Worm (Caenorhabditis elegans) whole organism, L4 larva: ENCODE results near the gene F23D12.1.

Experiments used
- egl-27 ChIP-seq: sonication (generic microtip); optimal IDR thresholded peaks from 3 replicates; lab custom pipeline; 2017; ENCODE audit warnings: missing biosample characterization, missing genetic modification reagents, missing genetic modification characterization
- nhr-25 ChIP-seq: sonication (generic microtip); optimal IDR thresholded peaks from 2 replicates; lab custom pipeline; 2017; ENCODE audit warnings: missing genetic modification characterization, mild to moderate bottlenecking, missing compliant biosample characterization, antibody characterized with exemption, moderate library complexity, borderline replicate concordance; ENCODE audit not compliant: insufficient read depth
- pqm-1 ChIP-seq: sonication (generic microtip); optimal IDR thresholded peaks from 2 replicates; lab custom pipeline; 2017; ENCODE audit warnings: missing biosample characterization, missing genetic modification characterization
- unc-39 ChIP-seq: sonication (generic microtip); optimal IDR thresholded peaks from 2 replicates; lab custom pipeline; 2017; ENCODE audit warnings: missing biosample characterization, missing genetic modification characterization

DNA sequence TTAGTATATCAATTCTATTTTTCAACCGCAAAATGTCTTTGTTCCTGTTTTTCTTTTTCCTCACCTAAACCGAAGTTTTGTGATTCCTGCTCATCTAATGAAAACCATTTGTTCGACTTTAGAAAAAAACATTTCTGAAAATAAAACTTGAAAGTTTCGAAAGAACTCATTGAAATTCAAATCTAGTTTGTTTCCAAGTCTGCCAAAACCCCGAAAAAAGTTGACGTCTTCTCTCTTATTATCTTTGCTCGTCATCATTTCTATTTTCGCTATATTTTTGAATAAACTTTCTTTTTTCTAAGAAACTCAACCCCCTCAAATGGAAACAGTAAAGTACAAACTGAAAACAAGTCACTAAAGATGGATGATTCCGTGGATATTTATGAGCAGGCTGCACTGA, 22.1 kb downstream of the F23D12.1 start, which contains the start of gene frpr-17:
- no peak for TF ChIP-seq pqm-1 (tag; lab: Kevin White, UChicago)
- TF ChIP-seq nhr-25 (tag; lab: Kevin White, UChicago): no peak
- TF ChIP-seq unc-39: no peak
- no peak for TF ChIP-seq egl-27 (tag; lab: Kevin White, UChicago)
